Worm (Caenorhabditis elegans): ENCODE data around the gene thn-1.

DNA sequence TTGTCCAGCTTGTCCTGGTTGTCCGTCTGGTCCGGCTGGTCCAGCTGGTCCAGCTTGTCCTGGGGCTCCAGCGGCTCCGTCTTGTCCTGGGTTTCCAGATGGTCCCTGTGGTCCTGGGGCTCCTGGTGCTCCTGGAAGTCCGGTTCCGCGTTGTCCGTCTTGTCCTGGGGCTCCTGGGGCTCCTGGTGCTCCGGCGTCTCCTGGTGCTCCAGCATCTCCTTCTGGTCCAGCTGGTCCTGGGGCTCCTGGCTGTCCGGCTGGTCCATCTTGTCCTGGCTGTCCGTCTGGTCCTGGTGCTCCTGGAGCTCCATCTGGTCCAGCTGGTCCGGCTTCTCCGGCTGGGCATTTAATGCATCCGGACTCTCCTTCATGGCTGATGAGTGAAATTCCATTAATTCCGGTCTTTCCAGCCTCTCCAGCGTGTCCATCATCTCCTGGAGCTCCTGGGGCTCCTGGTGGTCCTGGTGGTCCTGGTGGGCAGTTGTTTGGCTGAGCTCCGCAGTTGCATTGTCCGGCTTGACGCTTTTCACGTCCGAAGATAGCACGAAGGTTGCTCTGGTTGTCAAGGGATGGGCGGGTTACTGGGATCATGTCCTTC lies 47.9 kb downstream of the thn-1 start:
- TF ChIP-seq M03D4.4 (tag; optimal IDR thresholded peaks at IDR 0.05) (no peak), unc-62 (GFP tag; optimal IDR thresholded peaks at IDR 0.05) (no peak), nhr-28 (tag; optimal IDR thresholded peaks at IDR 0.05) (no peak), ztf-11 (tag; optimal IDR thresholded peaks at IDR 0.05) (no peak), pha-4 (tag; optimal IDR thresholded peaks at IDR 0.05) (no peak), ces-1 (GFP tag; optimal IDR thresholded peaks at IDR 0.05) (no peak), snpc-4 (tag; optimal IDR thresholded peaks at IDR 0.05) (no peak), blmp-1 (tag; optimal IDR thresholded peaks at IDR 0.05) (no peak), lin-13 (tag; optimal IDR thresholded peaks at IDR 0.05) (no peak), sem-2 (GFP tag; optimal IDR thresholded peaks at IDR 0.05) (no peak)
